Worm (Caenorhabditis elegans) whole organism, late embryonic: ENCODE measurements around the gene clip-1.

Experiments used
- C08G9.2 ChIP-seq: sonication (generic microtip); optimal IDR thresholded peaks from 2 replicates; lab custom pipeline; 2016; ENCODE audit warnings: mild to moderate bottlenecking, missing genetic modification characterization, moderate library complexity, missing compliant biosample characterization
- K02D7.2 ChIP-seq: sonication (generic microtip); optimal IDR thresholded peaks from 2 replicates; lab custom pipeline; 2017; ENCODE audit warnings: mild to moderate bottlenecking, missing genetic modification characterization, missing compliant biosample characterization
- K09A11.1 ChIP-seq: sonication (generic microtip); optimal IDR thresholded peaks from 2 replicates; lab custom pipeline; 2017; ENCODE audit warnings: antibody characterized with exemption, mild to moderate bottlenecking, missing genetic modification characterization, missing compliant biosample characterization; ENCODE audit not compliant: insufficient read depth
- Y22D7AL.16 ChIP-seq: sonication (generic microtip); optimal IDR thresholded peaks from 2 replicates; lab custom pipeline; 2016; ENCODE audit warnings: missing genetic modification characterization, missing compliant biosample characterization
- ahr-1 ChIP-seq: sonication (generic microtip); optimal IDR thresholded peaks from 2 replicates; lab custom pipeline; 2016; ENCODE audit warnings: missing genetic modification characterization, missing compliant biosample characterization
- ceh-18 ChIP-seq: sonication (generic microtip); optimal IDR thresholded peaks from 2 replicates; lab custom pipeline; 2016; ENCODE audit warnings: missing genetic modification characterization, missing compliant biosample characterization
- ceh-19 ChIP-seq: fragments of 200-800 bp; sonication (Bioruptor generic); optimal IDR thresholded peaks from 2 replicates; lab custom pipeline; 2018; ENCODE audit warnings: mild to moderate bottlenecking, missing genetic modification characterization, missing compliant biosample characterization
- ceh-22 ChIP-seq: sonication (generic microtip); optimal IDR thresholded peaks from 2 replicates; lab custom pipeline; 2017; ENCODE audit warnings: missing biosample characterization, missing genetic modification characterization
- ceh-24 ChIP-seq: sonication (generic microtip); optimal IDR thresholded peaks from 2 replicates; lab custom pipeline; 2016; ENCODE audit warnings: mild to moderate bottlenecking, missing genetic modification characterization, missing compliant biosample characterization
- ceh-31 ChIP-seq: sonication (generic microtip); optimal IDR thresholded peaks from 2 replicates; lab custom pipeline; 2016; ENCODE audit warnings: missing genetic modification characterization, missing compliant biosample characterization
- ceh-34 ChIP-seq: sonication (generic microtip); optimal IDR thresholded peaks from 2 replicates; lab custom pipeline; 2016; ENCODE audit warnings: mild to moderate bottlenecking, missing genetic modification characterization, missing compliant biosample characterization
- ceh-48 ChIP-seq: sonication (generic microtip); optimal IDR thresholded peaks from 2 replicates; lab custom pipeline; 2016; ENCODE audit warnings: missing genetic modification characterization, inconsistent platforms, missing compliant biosample characterization
- ceh-6 ChIP-seq: fragments of 200-800 bp; sonication (Bioruptor generic); optimal IDR thresholded peaks from 2 replicates; lab custom pipeline; 2018; ENCODE audit warnings: mild to moderate bottlenecking, missing genetic modification characterization, missing compliant biosample characterization
- ceh-9 ChIP-seq: sonication (generic microtip); optimal IDR thresholded peaks from 2 replicates; lab custom pipeline; 2016; ENCODE audit warnings: mild to moderate bottlenecking, missing genetic modification characterization, inconsistent platforms, missing compliant biosample characterization
- che-1 ChIP-seq: sonication (generic microtip); optimal IDR thresholded peaks from 2 replicates; lab custom pipeline; 2016; ENCODE audit warnings: mild to moderate bottlenecking, missing genetic modification characterization, missing compliant biosample characterization
- dmd-4 ChIP-seq: sonication (generic microtip); optimal IDR thresholded peaks from 2 replicates; lab custom pipeline; 2016; ENCODE audit warnings: borderline replicate concordance, missing genetic modification characterization, missing compliant biosample characterization
- ets-4 ChIP-seq: sonication (generic microtip); optimal IDR thresholded peaks from 2 replicates; lab custom pipeline; 2016; ENCODE audit warnings: missing genetic modification characterization, missing compliant biosample characterization
- fax-1 ChIP-seq: sonication (generic microtip); optimal IDR thresholded peaks from 2 replicates; lab custom pipeline; 2016; ENCODE audit warnings: missing genotype, missing genetic modification characterization, missing compliant biosample characterization
- lim-6 ChIP-seq: sonication (generic microtip); optimal IDR thresholded peaks from 2 replicates; lab custom pipeline; 2016; ENCODE audit warnings: missing genetic modification characterization, missing compliant biosample characterization
- madf-2 ChIP-seq: sonication (generic microtip); optimal IDR thresholded peaks from 2 replicates; lab custom pipeline; 2017; ENCODE audit warnings: missing genetic modification characterization, missing compliant biosample characterization
- nhr-11 ChIP-seq: fragments of 150-350 bp; optimal IDR thresholded peaks from 2 replicates; lab custom pipeline; 2014; ENCODE audit warnings: missing biosample characterization, missing genetic modification characterization
- odd-2 ChIP-seq: sonication (generic microtip); optimal IDR thresholded peaks from 2 replicates; lab custom pipeline; 2017; ENCODE audit warnings: antibody characterized with exemption, mild to moderate bottlenecking, missing genetic modification characterization, missing compliant biosample characterization
- pag-3 ChIP-seq: sonication (generic microtip); optimal IDR thresholded peaks from 2 replicates; lab custom pipeline; 2016; ENCODE audit warnings: missing compliant biosample characterization, missing genetic modification characterization, borderline replicate concordance
- pha-2 ChIP-seq: sonication (generic microtip); optimal IDR thresholded peaks from 2 replicates; lab custom pipeline; 2017; ENCODE audit warnings: mild to moderate bottlenecking, missing genetic modification characterization, missing compliant biosample characterization
- pros-1 ChIP-seq: fragments of 150-350 bp; optimal IDR thresholded peaks from 2 replicates; lab custom pipeline; 2014; ENCODE audit warnings: missing biosample characterization, missing genetic modification reagents, missing genetic modification characterization
- ref-2 ChIP-seq: sonication (generic microtip); optimal IDR thresholded peaks from 2 replicates; lab custom pipeline; 2016; ENCODE audit warnings: missing genetic modification characterization, missing compliant biosample characterization
- rnt-1 ChIP-seq: sonication (generic microtip); optimal IDR thresholded peaks from 2 replicates; lab custom pipeline; 2016; ENCODE audit warnings: missing genetic modification characterization, missing compliant biosample characterization
- sdc-2 ChIP-seq: sonication (generic microtip); optimal IDR thresholded peaks from 2 replicates; lab custom pipeline; 2016; ENCODE audit warnings: missing genotype, missing genetic modification characterization, missing compliant biosample characterization
- sox-2 ChIP-seq: fragments of 200-800 bp; sonication (Bioruptor generic); IDR thresholded peaks from 2 replicates; pipeline ENCODE4 v1.3.6; 2022; ENCODE audit warnings: missing genetic modification reagents, missing genetic modification characterization, missing compliant biosample characterization
- unc-3 ChIP-seq, 2 experiments: fragments of 200-800 bp in 1 of 2; sonication (Bioruptor generic) in 1 of 2; sonication (generic microtip) in 1 of 2; conservative IDR thresholded peaks in 1 of 2; optimal IDR thresholded peaks in 1 of 2; 2 replicates each; pipeline versions ENCODE4 v1.3.6 to Lab custom; 2016 to 2022; ENCODE audit warnings: missing compliant biosample characterization in 2 of 2, missing genetic modification characterization in 2 of 2, missing genetic modification reagents in 1 of 2
- unc-42 ChIP-seq: sonication (generic microtip); optimal IDR thresholded peaks from 2 replicates; lab custom pipeline; 2016; ENCODE audit warnings: missing genotype, missing genetic modification characterization, missing compliant biosample characterization
- unc-55 ChIP-seq: sonication (generic microtip); optimal IDR thresholded peaks from 2 replicates; lab custom pipeline; 2017; ENCODE audit warnings: missing biosample characterization, missing genetic modification reagents, missing genetic modification characterization
- ztf-16 ChIP-seq: sonication (generic microtip); optimal IDR thresholded peaks from 2 replicates; lab custom pipeline; 2017; ENCODE audit warnings: missing genetic modification characterization, missing compliant biosample characterization

Gene clip-1

DNA sequence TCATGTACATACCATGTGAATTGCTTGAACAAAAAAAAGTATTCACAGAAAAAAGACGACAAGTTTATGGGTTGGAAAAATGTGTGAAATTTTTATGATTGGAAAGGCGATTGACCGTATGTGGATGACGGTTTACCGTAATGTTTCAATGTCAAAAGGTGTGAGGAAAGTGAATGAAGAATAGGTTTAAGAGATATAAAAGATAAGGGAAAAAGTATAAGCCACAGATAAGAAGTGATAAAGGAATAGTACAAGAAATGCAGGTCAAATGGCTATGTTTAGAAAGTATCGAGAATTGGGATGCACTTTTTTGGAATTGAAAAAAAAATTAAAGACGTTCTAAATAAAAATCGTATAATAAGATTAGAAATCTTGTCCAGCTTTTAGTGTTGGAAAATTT lies 8.9 kb upstream of the clip-1 start:
- no peak for TF ChIP-seq ceh-6 (GFP tag; lab: Kevin White, UChicago)
- no peak for TF ChIP-seq fax-1 (tag; lab: Kevin White, UChicago)
- TF ChIP-seq ceh-48 (tag; lab: Kevin White, UChicago): no peak
- no peak for TF ChIP-seq ets-4
- no peak for TF ChIP-seq unc-55 (GFP tag; lab: Kevin White, UChicago)
- TF ChIP-seq odd-2 (tag; lab: Kevin White, UChicago): no peak
- no peak for TF ChIP-seq unc-3 (GFP tag; conservative IDR thresholded peaks at IDR 0.05; lab: Robert Waterston, UW)
- TF ChIP-seq unc-3 (tag; optimal IDR thresholded peaks at IDR 0.05; lab: Kevin White, UChicago): no peak
- TF ChIP-seq sox-2 (GFP tag; lab: Robert Waterston, UW): no peak
- no peak for TF ChIP-seq ceh-22 (tag; lab: Kevin White, UChicago)
- no peak for TF ChIP-seq ceh-19 (GFP tag; lab: Kevin White, UChicago)
- TF ChIP-seq ceh-9 (tag; lab: Kevin White, UChicago): no peak

- TF ChIP-seq C08G9.2 (no peak), rnt-1 (tag; lab: Kevin White, UChicago) (no peak), ceh-48 (tag; lab: Kevin White, UChicago) (peak; percentile 87)
Measured at ce11 chrIII:9272107-9272506, 3.2 kb upstream of the clip-1 start.

ce11 chrIII:9271389-9271918 lies 2.6 kb upstream of the clip-1 start:
- TF ChIP-seq Y22D7AL.16 (tag; lab: Kevin White, UChicago): no peak
- no peak for TF ChIP-seq dmd-4 (tag; lab: Kevin White, UChicago)
- no peak for TF ChIP-seq C08G9.2
- TF ChIP-seq ceh-18: no peak
- no peak for TF ChIP-seq pros-1
- peak; percentile 66 for TF ChIP-seq unc-42 (tag; lab: Kevin White, UChicago)

ce11 chrIII:9270183-9270582 lies 1.3 kb upstream of the clip-1 start:
- TF ChIP-seq ztf-16 (tag; lab: Kevin White, UChicago) (no peak), pag-3 (tag; lab: Kevin White, UChicago) (no peak), sdc-2 (tag; lab: Kevin White, UChicago) (no peak), ceh-34 (tag; lab: Kevin White, UChicago) (no peak), che-1 (tag; lab: Kevin White, UChicago) (no peak), ceh-18 (no peak)

ce11 chrIII:9258510-9258909 lies 10.4 kb downstream of the clip-1 start:
- no peak for TF ChIP-seq ceh-9 (tag; lab: Kevin White, UChicago)
- no peak for TF ChIP-seq K09A11.1 (tag; lab: Kevin White, UChicago)
- no peak for TF ChIP-seq ceh-31 (tag; lab: Kevin White, UChicago)
- no peak for TF ChIP-seq ahr-1
- TF ChIP-seq unc-42 (tag; lab: Kevin White, UChicago): no peak
- TF ChIP-seq ceh-24 (tag; lab: Kevin White, UChicago): no peak
- no peak for TF ChIP-seq K02D7.2 (tag; lab: Kevin White, UChicago)
- TF ChIP-seq madf-2 (tag; lab: Kevin White, UChicago): no peak
- no peak for TF ChIP-seq ref-2 (tag; lab: Kevin White, UChicago)
- no peak for TF ChIP-seq nhr-11 (tag; lab: Kevin White, UChicago)
- TF ChIP-seq lim-6 (tag; lab: Kevin White, UChicago): no peak
- TF ChIP-seq ceh-6 (GFP tag; lab: Kevin White, UChicago): no peak
- no peak for TF ChIP-seq pag-3 (tag; lab: Kevin White, UChicago)
- TF ChIP-seq pha-2 (tag; lab: Kevin White, UChicago): no peak
